Worm (Caenorhabditis elegans): ENCODE results near the gene col-130.

The col-130 gene

DNA sequence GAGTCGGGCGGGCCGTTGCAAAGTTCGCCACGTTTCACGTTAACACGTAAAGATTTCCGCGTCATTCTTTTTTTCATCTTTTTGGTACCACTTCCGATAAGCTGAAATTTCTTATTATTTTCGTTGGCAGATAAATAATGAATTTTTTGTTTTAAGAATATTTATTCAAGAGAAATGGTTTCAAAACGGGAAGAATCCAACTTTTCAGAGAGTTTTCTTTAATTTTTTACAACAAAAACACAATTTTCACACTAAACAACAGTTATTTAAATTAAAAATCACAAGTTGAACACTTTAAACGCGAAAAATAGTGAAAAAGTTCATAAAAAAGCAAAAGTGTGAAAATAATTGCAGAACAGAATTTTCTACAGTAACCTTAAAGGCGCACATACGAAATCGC is 25.8 kb upstream of the col-130 start, which contains the start of gene spe-44:
TSS of gene spe-44 (minus strand) at position 101 of the 400 bp plus-strand sequence.
- TF ChIP-seq tbx-11 (GFP tag; IDR thresholded peaks at IDR 0.05) (no peak), hmbx-1 (tag; optimal IDR thresholded peaks at IDR 0.05) (no peak), ceh-36 (tag; optimal IDR thresholded peaks at IDR 0.05) (no peak), hmg-4 (GFP tag; optimal IDR thresholded peaks at IDR 0.05) (no peak), ets-7 (tag; optimal IDR thresholded peaks at IDR 0.05) (no peak), ama-1 (optimal IDR thresholded peaks at IDR 0.05) (no peak), pes-1 (GFP tag; IDR thresholded peaks at IDR 0.05) (no peak), aly-1 (tag; optimal IDR thresholded peaks at IDR 0.05) (no peak), B0310.2 (tag; optimal IDR thresholded peaks at IDR 0.05) (no peak), ceh-13 (GFP tag; optimal IDR thresholded peaks at IDR 0.05) (no peak), tra-4 (tag; optimal IDR thresholded peaks at IDR 0.05) (no peak), flt-1 (GFP tag; IDR thresholded peaks at IDR 0.05) (no peak), hnd-1 (tag; optimal IDR thresholded peaks at IDR 0.05) (no peak), tbx-37 (GFP tag; conservative IDR thresholded peaks at IDR 0.05) (no peak), sea-1 (GFP tag; conservative IDR thresholded peaks at IDR 0.05) (no peak), F13C5.2 (tag; optimal IDR thresholded peaks at IDR 0.05) (no peak), scrt-1 (GFP tag; IDR thresholded peaks at IDR 0.05) (no peak)

DNA sequence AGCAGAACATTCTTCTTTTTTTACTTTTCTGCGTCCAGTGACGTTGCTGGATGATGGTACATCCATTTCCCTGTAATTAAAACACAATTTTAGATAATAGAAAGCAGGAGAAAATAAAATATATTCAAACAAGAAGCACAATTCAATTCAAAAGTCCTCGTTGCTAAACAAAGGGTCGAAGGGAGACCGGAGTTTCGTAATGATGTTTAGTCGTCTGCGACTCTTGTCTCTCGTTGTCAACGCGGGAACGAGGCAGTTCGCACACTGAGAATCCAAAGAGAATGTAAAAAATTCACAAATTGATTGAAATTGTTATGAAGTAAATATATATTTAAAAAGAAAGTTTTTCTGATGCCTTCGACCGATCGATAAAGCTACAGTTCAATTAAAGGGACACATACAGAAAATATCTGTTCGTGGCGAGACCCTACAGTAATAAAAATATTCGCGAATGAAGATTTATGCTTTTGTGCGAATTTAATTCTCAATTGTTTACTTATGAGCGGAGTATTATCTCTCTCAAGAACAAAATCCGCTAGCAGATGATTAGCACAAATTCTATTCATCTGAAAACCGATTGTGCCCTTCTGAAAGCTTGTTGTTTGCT is 23.0 kb upstream of the col-130 start, which contains the start of gene dpy-26:
TSS of gene dpy-26 (minus strand) at position 111 of the 607 bp plus-strand sequence.
- TF ChIP-seq tra-4 (tag; optimal IDR thresholded peaks at IDR 0.05) (no peak), ama-1 (optimal IDR thresholded peaks at IDR 0.05) (no peak), aly-1 (tag; optimal IDR thresholded peaks at IDR 0.05) (no peak), scrt-1 (GFP tag; IDR thresholded peaks at IDR 0.05) (no peak), F13C5.2 (tag; optimal IDR thresholded peaks at IDR 0.05) (peak; percentile 18)

DNA sequence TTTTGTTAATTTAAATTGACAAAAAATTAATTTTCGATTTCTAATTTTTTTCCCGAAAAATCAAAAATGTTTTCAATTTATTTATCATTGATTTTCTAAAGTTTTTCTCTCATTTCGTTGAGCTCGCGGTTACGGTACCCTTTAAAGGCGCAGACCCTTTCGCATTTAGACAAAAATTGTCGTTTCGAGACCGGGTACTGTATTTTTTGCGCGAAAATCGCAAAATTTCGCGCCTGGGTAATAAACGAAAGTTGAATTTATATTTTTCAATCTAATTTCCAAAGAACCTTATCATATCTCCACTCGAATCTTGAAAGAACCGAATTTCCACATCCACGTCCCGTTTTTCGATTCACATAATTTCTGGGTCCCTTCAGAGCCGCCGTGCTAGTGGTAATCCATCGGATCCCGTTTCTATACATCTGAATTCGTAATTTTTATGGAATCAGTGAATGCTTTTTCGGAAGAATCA is 17.2 kb upstream of the col-130 start, which contains the start of gene C25G4.3:
TSS of gene C25G4.3 (minus strand) at position 422 of the 472 bp plus-strand sequence.
- TF ChIP-seq ceh-13 (GFP tag; optimal IDR thresholded peaks at IDR 0.05) = no peak
- TF ChIP-seq scrt-1 (GFP tag; IDR thresholded peaks at IDR 0.05) = no peak
- no peak for TF ChIP-seq tbx-37 (GFP tag; conservative IDR thresholded peaks at IDR 0.05)

DNA sequence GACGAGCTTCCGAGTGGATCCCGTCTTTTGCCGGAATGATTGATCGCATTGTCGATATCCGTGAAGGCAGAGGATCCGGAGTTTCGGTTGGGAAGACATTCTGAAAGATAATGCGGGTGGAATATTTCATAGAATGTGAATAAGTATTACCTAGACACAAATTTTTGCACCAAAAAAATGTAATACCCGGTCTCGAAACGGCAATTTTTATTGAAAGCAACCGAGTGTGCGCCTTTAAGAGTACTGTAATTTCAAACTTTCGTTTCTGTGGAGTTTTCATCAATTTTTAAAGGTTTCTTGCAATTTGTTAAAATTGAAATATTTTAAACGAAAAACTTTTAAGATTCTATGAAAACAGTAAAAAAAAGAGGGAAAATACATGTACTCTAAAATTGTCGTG is 15.6 kb upstream of the col-130 start, which contains the start of gene C25G4.2:
TSS of gene C25G4.2 (minus strand) at position 100 of the 400 bp plus-strand sequence.
- no peak for TF ChIP-seq aly-1 (tag; optimal IDR thresholded peaks at IDR 0.05)
- TF ChIP-seq pes-1 (GFP tag; IDR thresholded peaks at IDR 0.05) = no peak
- TF ChIP-seq tbx-37 (GFP tag; conservative IDR thresholded peaks at IDR 0.05) = no peak
- TF ChIP-seq sea-1 (GFP tag; conservative IDR thresholded peaks at IDR 0.05) = no peak
- TF ChIP-seq F13C5.2 (tag; optimal IDR thresholded peaks at IDR 0.05) = no peak
- no peak for TF ChIP-seq hnd-1 (tag; optimal IDR thresholded peaks at IDR 0.05)
- no peak for TF ChIP-seq B0310.2 (tag; optimal IDR thresholded peaks at IDR 0.05)
- no peak for TF ChIP-seq hmg-4 (GFP tag; optimal IDR thresholded peaks at IDR 0.05)
- no peak for TF ChIP-seq tra-4 (tag; optimal IDR thresholded peaks at IDR 0.05)
- no peak for TF ChIP-seq flt-1 (GFP tag; IDR thresholded peaks at IDR 0.05)
- TF ChIP-seq ceh-36 (tag; optimal IDR thresholded peaks at IDR 0.05) = no peak
- TF ChIP-seq ceh-13 (GFP tag; optimal IDR thresholded peaks at IDR 0.05) = no peak

DNA sequence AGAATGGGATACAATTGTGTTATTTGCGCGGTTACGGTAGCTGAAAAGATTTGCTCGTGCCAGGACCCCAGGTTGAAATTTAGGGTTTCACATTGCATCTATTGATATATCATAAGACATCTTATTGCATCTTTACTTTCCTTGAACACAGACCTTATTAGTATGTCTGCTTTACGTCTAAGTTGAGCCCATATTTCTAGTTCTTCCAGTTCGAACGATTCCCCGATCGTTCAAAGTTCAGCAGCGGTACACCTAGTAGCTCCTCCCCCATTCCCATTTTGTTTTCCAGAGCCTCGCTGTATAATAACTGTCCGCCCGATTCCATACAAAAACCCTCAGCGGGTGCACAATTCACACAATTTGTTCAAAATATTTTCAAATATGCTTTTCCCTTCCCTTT is 13.4 kb upstream of the col-130 start, which contains the start of gene C25G4.17:
TSS of gene C25G4.17 (plus strand) at position 301 of the 400 bp plus-strand sequence.
- TF ChIP-seq aly-1 (tag; optimal IDR thresholded peaks at IDR 0.05) (no peak), ama-1 (optimal IDR thresholded peaks at IDR 0.05) (no peak), ceh-13 (GFP tag; optimal IDR thresholded peaks at IDR 0.05) (no peak), hnd-1 (tag; optimal IDR thresholded peaks at IDR 0.05) (no peak), ets-7 (tag; optimal IDR thresholded peaks at IDR 0.05) (no peak), scrt-1 (GFP tag; IDR thresholded peaks at IDR 0.05) (no peak), sea-1 (GFP tag; conservative IDR thresholded peaks at IDR 0.05) (no peak), pes-1 (GFP tag; IDR thresholded peaks at IDR 0.05) (no peak), tbx-37 (GFP tag; conservative IDR thresholded peaks at IDR 0.05) (no peak), hmbx-1 (tag; optimal IDR thresholded peaks at IDR 0.05) (no peak), flt-1 (GFP tag; IDR thresholded peaks at IDR 0.05) (no peak), hmg-4 (GFP tag; optimal IDR thresholded peaks at IDR 0.05) (no peak), tra-4 (tag; optimal IDR thresholded peaks at IDR 0.05) (no peak), F13C5.2 (tag; optimal IDR thresholded peaks at IDR 0.05) (no peak), ceh-36 (tag; optimal IDR thresholded peaks at IDR 0.05) (no peak), B0310.2 (tag; optimal IDR thresholded peaks at IDR 0.05) (no peak), tbx-11 (GFP tag; IDR thresholded peaks at IDR 0.05) (no peak)

DNA sequence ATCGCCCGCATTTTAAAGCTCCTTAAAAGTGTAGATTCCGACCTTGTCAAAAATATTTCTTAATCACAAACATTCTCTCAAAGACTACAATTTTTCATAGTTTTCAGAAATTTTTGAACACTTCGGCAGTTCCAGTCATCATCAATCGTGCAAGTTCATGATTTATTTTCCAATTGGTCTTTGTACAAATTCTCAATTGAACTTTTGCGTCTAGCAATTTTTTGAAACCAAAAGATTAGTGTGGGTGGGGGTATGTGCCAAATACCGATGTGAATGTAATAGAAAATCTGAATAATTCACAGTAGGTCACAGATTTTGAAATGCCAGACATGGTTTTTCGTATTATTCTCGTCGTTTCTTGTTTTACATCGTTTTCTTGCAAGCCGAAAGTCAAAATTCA is 10.0 kb upstream of the col-130 start, which contains the start of gene clec-185:
TSS of gene clec-185 (plus strand) at position 301 of the 400 bp plus-strand sequence.
- TF ChIP-seq scrt-1 (GFP tag; IDR thresholded peaks at IDR 0.05) = no peak
- TF ChIP-seq hnd-1 (tag; optimal IDR thresholded peaks at IDR 0.05) = no peak
- no peak for TF ChIP-seq sea-1 (GFP tag; conservative IDR thresholded peaks at IDR 0.05)
- TF ChIP-seq tbx-11 (GFP tag; IDR thresholded peaks at IDR 0.05) = no peak
- TF ChIP-seq ceh-36 (tag; optimal IDR thresholded peaks at IDR 0.05) = no peak
- no peak for TF ChIP-seq hmg-4 (GFP tag; optimal IDR thresholded peaks at IDR 0.05)
- TF ChIP-seq tbx-37 (GFP tag; conservative IDR thresholded peaks at IDR 0.05) = no peak
- TF ChIP-seq tra-4 (tag; optimal IDR thresholded peaks at IDR 0.05) = no peak
- no peak for TF ChIP-seq pes-1 (GFP tag; IDR thresholded peaks at IDR 0.05)
- TF ChIP-seq aly-1 (tag; optimal IDR thresholded peaks at IDR 0.05) = no peak
- no peak for TF ChIP-seq flt-1 (GFP tag; IDR thresholded peaks at IDR 0.05)
- no peak for TF ChIP-seq B0310.2 (tag; optimal IDR thresholded peaks at IDR 0.05)
- TF ChIP-seq ama-1 (optimal IDR thresholded peaks at IDR 0.05) = no peak
- no peak for TF ChIP-seq F13C5.2 (tag; optimal IDR thresholded peaks at IDR 0.05)
- TF ChIP-seq hmbx-1 (tag; optimal IDR thresholded peaks at IDR 0.05) = no peak
- no peak for TF ChIP-seq ceh-13 (GFP tag; optimal IDR thresholded peaks at IDR 0.05)
- no peak for TF ChIP-seq ets-7 (tag; optimal IDR thresholded peaks at IDR 0.05)

DNA sequence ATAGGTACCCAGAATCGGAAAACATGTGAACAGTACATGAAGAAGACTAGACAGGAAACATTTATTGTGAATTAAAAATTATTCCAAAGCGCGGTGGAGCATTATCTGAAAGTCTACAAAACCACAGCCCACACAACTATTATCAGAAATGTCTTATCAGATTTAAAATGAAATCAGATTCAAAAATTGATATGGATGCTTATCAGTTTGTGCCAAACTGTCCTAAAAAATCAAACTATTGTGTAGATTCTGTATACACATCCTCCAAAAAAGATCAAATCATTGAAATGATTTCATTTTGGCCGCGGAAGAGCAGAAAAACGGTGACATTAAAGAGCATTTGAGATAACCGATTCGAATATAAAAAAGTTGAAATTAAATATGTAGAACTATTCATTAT is 7.1 kb upstream of the col-130 start, which contains the start of gene irg-4:
TSS of gene irg-4 (plus strand) at position 392 of the 400 bp plus-strand sequence.
- TF ChIP-seq hmg-4 (GFP tag; optimal IDR thresholded peaks at IDR 0.05) (no peak), hmbx-1 (tag; optimal IDR thresholded peaks at IDR 0.05) (no peak), ets-7 (tag; optimal IDR thresholded peaks at IDR 0.05) (no peak), ceh-13 (GFP tag; optimal IDR thresholded peaks at IDR 0.05) (no peak), scrt-1 (GFP tag; IDR thresholded peaks at IDR 0.05) (no peak), flt-1 (GFP tag; IDR thresholded peaks at IDR 0.05) (no peak), pes-1 (GFP tag; IDR thresholded peaks at IDR 0.05) (no peak), tbx-11 (GFP tag; IDR thresholded peaks at IDR 0.05) (no peak)

Data from whole organism, early embryonic.